Fruit fly (Drosophila melanogaster) whole organism, prepupa: Measurements from ENCODE around the gene CG14074.

Source experiments
- CG10631 ChIP-seq: fragments of 200-800 bp; sonication (Bioruptor generic); optimal IDR thresholded peaks from 2 replicates; lab custom pipeline; 2016; ENCODE audit warnings: missing biosample characterization, missing genetic modification characterization
- CG10669 ChIP-seq: fragments of 200-800 bp; sonication (Bioruptor generic); optimal IDR thresholded peaks from 3 replicates; lab custom pipeline; 2018; ENCODE audit warnings: missing biosample characterization, mild to moderate bottlenecking, missing genetic modification characterization, moderate library complexity
- CG11762 ChIP-seq: fragments of 200-800 bp; sonication (Bioruptor generic); optimal IDR thresholded peaks from 3 replicates; lab custom pipeline; 2016; ENCODE audit warnings: missing biosample characterization, missing genetic modification characterization; ENCODE audit not compliant: insufficient read depth
- CG15336 ChIP-seq: fragments of 200-800 bp; sonication (Bioruptor generic); IDR thresholded peaks from 2 replicates; pipeline ENCODE4 v1.3.6; 2022; ENCODE audit warnings: missing biosample characterization, missing genetic modification characterization
- CG1621 ChIP-seq: fragments of 200-800 bp; sonication (Bioruptor generic); optimal IDR thresholded peaks from 3 replicates; lab custom pipeline; 2018; ENCODE audit warnings: missing biosample characterization, mild to moderate bottlenecking, missing genetic modification characterization
- CG16779 ChIP-seq: fragments of 200-800 bp; sonication (Bioruptor generic); optimal IDR thresholded peaks from 3 replicates; lab custom pipeline; 2017; ENCODE audit warnings: missing biosample characterization, mild to moderate bottlenecking, missing genetic modification characterization
- CG3032 ChIP-seq: fragments of 200-800 bp; optimal IDR thresholded peaks from 2 replicates; lab custom pipeline; 2019; ENCODE audit warnings: missing biosample characterization, mild to moderate bottlenecking, missing genetic modification characterization, moderate library complexity
- CG3919 ChIP-seq: fragments of 200-800 bp; sonication (Bioruptor generic); optimal IDR thresholded peaks from 3 replicates; lab custom pipeline; 2016; ENCODE audit warnings: missing biosample characterization, missing genetic modification characterization
- CG4318 ChIP-seq: fragments of 200-800 bp; sonication (Bioruptor generic); optimal IDR thresholded peaks from 3 replicates; lab custom pipeline; 2017; ENCODE audit warnings: missing biosample characterization, mild to moderate bottlenecking, missing genetic modification characterization
- CG6276 ChIP-seq: fragments of 200-800 bp; sonication (Bioruptor generic); optimal IDR thresholded peaks from 2 replicates; lab custom pipeline; 2017; ENCODE audit warnings: missing biosample characterization, mild to moderate bottlenecking, missing genetic modification characterization
- CG6792 ChIP-seq: fragments of 200-800 bp; sonication (Bioruptor generic); optimal IDR thresholded peaks from 3 replicates; lab custom pipeline; 2016; ENCODE audit warnings: missing biosample characterization, missing genetic modification characterization
- CG6808 ChIP-seq: fragments of 200-800 bp; sonication (Bioruptor generic); optimal IDR thresholded peaks from 3 replicates; lab custom pipeline; 2017; ENCODE audit warnings: missing biosample characterization, missing genetic modification characterization, mild to moderate bottlenecking, moderate library complexity, missing genetic modification reagents
- CG6854 ChIP-seq: fragments of 200-800 bp; sonication (Bioruptor generic); optimal IDR thresholded peaks from 2 replicates; lab custom pipeline; 2017; ENCODE audit warnings: missing biosample characterization, mild to moderate bottlenecking, missing genetic modification characterization
- CG8119 ChIP-seq: fragments of 200-800 bp; sonication (Bioruptor generic); IDR thresholded peaks from 3 replicates; pipeline ENCODE4 v1.3.6; 2022; ENCODE audit warnings: missing biosample characterization, missing genetic modification characterization
- CG8319 ChIP-seq: fragments of 200-800 bp; sonication (Bioruptor generic); optimal IDR thresholded peaks from 3 replicates; lab custom pipeline; 2016; ENCODE audit warnings: missing biosample characterization, missing genetic modification characterization
- CG8632 ChIP-seq: fragments of 200-800 bp; sonication (Bioruptor generic); optimal IDR thresholded peaks from 3 replicates; lab custom pipeline; 2016; ENCODE audit warnings: missing biosample characterization, missing genetic modification characterization
- CG9139 ChIP-seq: fragments of 200-800 bp; sonication (Bioruptor generic); optimal IDR thresholded peaks from 3 replicates; lab custom pipeline; 2017; ENCODE audit warnings: missing biosample characterization, mild to moderate bottlenecking, missing genetic modification characterization
- Eip75B ChIP-seq: fragments of 200-800 bp; sonication (Bioruptor generic); optimal IDR thresholded peaks from 3 replicates; lab custom pipeline; 2016; ENCODE audit warnings: missing biosample characterization, missing genetic modification characterization
- Eip78C ChIP-seq: fragments of 200-800 bp; sonication (Bioruptor generic); peaks from one replicate; lab custom pipeline; 2016; ENCODE audit warnings: missing biosample characterization, missing genetic modification characterization
- Eip93F ChIP-seq: fragments of 200-800 bp; sonication (Bioruptor generic); optimal IDR thresholded peaks from 2 replicates; lab custom pipeline; 2016; ENCODE audit warnings: missing biosample characterization, mild to moderate bottlenecking, missing genetic modification characterization
- Ets96B ChIP-seq: fragments of 200-800 bp; optimal IDR thresholded peaks from 2 replicates; lab custom pipeline; 2019; ENCODE audit warnings: missing biosample characterization, mild to moderate bottlenecking, missing genetic modification characterization, moderate library complexity
- Hr38 ChIP-seq: sonication (Bioruptor generic); optimal IDR thresholded peaks from 2 replicates; lab custom pipeline; 2016; ENCODE audit warnings: missing biosample characterization, missing genetic modification characterization
- Hr39 ChIP-seq: fragments of 200-800 bp; sonication (Bioruptor generic); optimal IDR thresholded peaks from 2 replicates; lab custom pipeline; 2016; ENCODE audit warnings: missing biosample characterization, missing genetic modification characterization
- Lpt ChIP-seq: fragments of 200-800 bp; sonication (Bioruptor generic); optimal IDR thresholded peaks from 3 replicates; lab custom pipeline; 2016; ENCODE audit warnings: missing biosample characterization, missing genetic modification characterization
- Smox ChIP-seq: fragments of 200-800 bp; sonication (Bioruptor generic); optimal IDR thresholded peaks from 3 replicates; lab custom pipeline; 2016; ENCODE audit warnings: missing biosample characterization, missing genetic modification characterization
- achi ChIP-seq: fragments of 200-800 bp; sonication (Bioruptor generic); optimal IDR thresholded peaks from 3 replicates; lab custom pipeline; 2016; ENCODE audit warnings: missing biosample characterization, missing genetic modification characterization
- cyc ChIP-seq: fragments of 200-800 bp; sonication (Bioruptor generic); optimal IDR thresholded peaks from 3 replicates; lab custom pipeline; 2016; ENCODE audit warnings: missing biosample characterization, missing genetic modification characterization
- dac ChIP-seq: fragments of 200-800 bp; sonication (Bioruptor generic); optimal IDR thresholded peaks from 2 replicates; lab custom pipeline; 2017; ENCODE audit warnings: missing biosample characterization, mild to moderate bottlenecking, missing genetic modification characterization
- dsx ChIP-seq: fragments of 200-800 bp; optimal IDR thresholded peaks from 3 replicates; lab custom pipeline; 2019; ENCODE audit warnings: missing biosample characterization, mild to moderate bottlenecking, missing genetic modification characterization, moderate library complexity; ENCODE audit not compliant: poor library complexity, severe bottlenecking
- esn ChIP-seq: fragments of 200-800 bp; sonication (Bioruptor generic); optimal IDR thresholded peaks from 2 replicates; lab custom pipeline; 2016; ENCODE audit warnings: missing biosample characterization, mild to moderate bottlenecking, missing genetic modification characterization, moderate library complexity
- fd59A ChIP-seq: fragments of 200-800 bp; sonication (Bioruptor generic); optimal IDR thresholded peaks from 2 replicates; lab custom pipeline; 2017; ENCODE audit warnings: missing biosample characterization, mild to moderate bottlenecking, missing genetic modification characterization, missing genetic modification reagents
- fd85E ChIP-seq: fragments of 200-800 bp; sonication (Bioruptor generic); optimal IDR thresholded peaks from 3 replicates; lab custom pipeline; 2016; ENCODE audit warnings: missing biosample characterization, missing genetic modification characterization
- fkh ChIP-seq: fragments of 200-800 bp; sonication (Bioruptor generic); optimal IDR thresholded peaks from 3 replicates; lab custom pipeline; 2017; ENCODE audit warnings: missing biosample characterization, mild to moderate bottlenecking, missing genetic modification characterization, moderate library complexity
- lz ChIP-seq: fragments of 200-800 bp; sonication (Bioruptor generic); optimal IDR thresholded peaks from 3 replicates; lab custom pipeline; 2016; ENCODE audit warnings: missing biosample characterization, missing genetic modification characterization
- pdm3 ChIP-seq: fragments of 200-800 bp; sonication (Bioruptor generic); optimal IDR thresholded peaks from 3 replicates; lab custom pipeline; 2016; ENCODE audit warnings: missing biosample characterization, missing genetic modification characterization
- spab ChIP-seq: fragments of 200-800 bp; sonication (Bioruptor generic); optimal IDR thresholded peaks from 2 replicates; lab custom pipeline; 2017; ENCODE audit warnings: missing biosample characterization, mild to moderate bottlenecking, missing genetic modification characterization, missing genetic modification reagents
- ss ChIP-seq, 2 experiments: fragments of 200-800 bp; sonication (Bioruptor generic); optimal IDR thresholded peaks; 2 replicates in 1 of 2; 3 replicates in 1 of 2; lab custom pipeline; 2017 to 2018; ENCODE audit warnings: mild to moderate bottlenecking in 2 of 2, missing biosample characterization in 2 of 2, missing genetic modification characterization in 2 of 2, moderate library complexity in 1 of 2
- svp ChIP-seq: fragments of 200-800 bp; sonication (Bioruptor generic); peaks from one replicate; lab custom pipeline; 2016; ENCODE audit warnings: missing biosample characterization, missing genetic modification characterization
- vri ChIP-seq: fragments of 200-800 bp; sonication (Bioruptor generic); optimal IDR thresholded peaks from 3 replicates; lab custom pipeline; 2016; ENCODE audit warnings: missing biosample characterization, mild to moderate bottlenecking, missing genetic modification characterization

Gene CG14074

DNA sequence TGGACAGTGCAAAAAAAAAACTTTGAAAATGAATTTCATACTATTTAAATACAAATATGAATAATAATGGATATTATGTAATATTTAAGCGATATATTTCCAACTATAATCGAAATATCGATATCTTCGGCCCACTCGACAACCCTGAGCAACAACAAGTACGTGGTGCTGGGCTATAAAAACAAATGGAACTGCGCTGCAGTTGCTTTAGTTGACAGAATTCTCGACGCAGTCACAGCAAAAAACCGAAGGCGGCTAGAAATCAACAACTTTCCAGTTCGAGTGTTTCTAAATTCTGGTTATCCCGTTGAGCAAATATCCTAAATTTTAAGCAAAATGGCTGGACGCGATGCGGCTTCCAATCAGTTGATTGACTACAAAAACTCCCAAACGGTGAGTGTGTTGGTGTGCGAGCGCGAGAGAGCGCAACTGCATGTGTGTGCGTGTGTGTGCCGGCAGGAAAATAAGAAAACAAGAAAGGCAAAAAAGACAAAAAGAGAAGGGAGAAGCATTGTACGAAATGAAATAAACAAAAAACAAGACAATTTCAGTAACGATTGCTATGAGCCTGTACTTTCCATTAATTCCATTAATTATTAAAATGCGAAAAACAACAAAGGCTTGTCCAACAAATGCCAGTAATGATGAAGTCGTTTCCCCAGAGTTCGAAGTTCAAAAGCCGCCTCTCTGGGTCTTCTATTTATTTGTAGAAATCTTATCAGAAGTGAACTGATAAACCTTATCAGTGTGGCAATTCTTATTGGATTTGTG, 43.4 kb upstream of the CG14074 start, which contains the start of gene Cat (continued):
- TF ChIP-seq CG8632 (GFP tag; lab: Kevin White, UChicago) (peak; percentile 98), Ets96B (tag; lab: Kevin White, UChicago) (peak; percentile 99), CG9139 (GFP tag; lab: Kevin White, UChicago) (peak; percentile 100), dac (GFP tag; lab: Kevin White, UChicago) (peak; percentile 95), Eip75B (GFP tag; lab: Kevin White, UChicago) (peak; percentile 97), dsx (GFP tag; lab: Kevin White, UChicago) (peak; percentile 99), spab (peak; percentile 100), Eip93F (GFP tag; lab: Kevin White, UChicago) (peak; percentile 92), CG8319 (peak; percentile 97)

dm6 chr3L:18823221-18823514, 42.9 kb upstream of the CG14074 start:
- TF ChIP-seq cyc (no peak), CG9139 (GFP tag; lab: Kevin White, UChicago) (no peak), CG6792 (GFP tag; lab: Kevin White, UChicago) (no peak), CG4318 (GFP tag; lab: Kevin White, UChicago) (no peak), esn (GFP tag; lab: Kevin White, UChicago) (no peak), pdm3 (no peak), CG11762 (GFP tag; lab: Kevin White, UChicago) (no peak), fkh (GFP tag; lab: Kevin White, UChicago) (no peak), lz (GFP tag; lab: Kevin White, UChicago) (no peak), Eip93F (GFP tag; lab: Kevin White, UChicago) (no peak), dac (GFP tag; lab: Kevin White, UChicago) (no peak), CG6854 (GFP tag; lab: Kevin White, UChicago) (no peak), Smox (GFP tag; lab: Kevin White, UChicago) (no peak), Lpt (no peak), CG3919 (GFP tag; lab: Kevin White, UChicago) (no peak), CG1621 (tag; lab: Kevin White, UChicago) (no peak), CG10669 (no peak), svp (no peak), Hr39 (no peak)

- TF ChIP-seq dsx (GFP tag; lab: Kevin White, UChicago) (peak; percentile 5), CG4318 (GFP tag; lab: Kevin White, UChicago) (no peak), Lpt (peak; percentile 8), CG15336 (peak; percentile 19; the same call in 1 of the 2 replicates), Eip78C (peak; percentile 18)
These were observed 42.0 kb upstream of the CG14074 start for dm6 chr3L:18823870-18824561.

- TF ChIP-seq CG3032 (no peak), pdm3 (no peak), achi (GFP tag; lab: Kevin White, UChicago) (no peak), CG8119 (GFP tag; lab: Robert Waterston, UW) (no peak), cyc (no peak), CG16779 (no peak), CG6808 (GFP tag; lab: Kevin White, UChicago) (no peak), Eip78C (peak; percentile 44), ss (GFP tag; optimal IDR thresholded peaks at IDR 0.05; lab: Kevin White, UChicago) (peak in 1 of 2 experiments; percentile 38), fd85E (GFP tag; lab: Kevin White, UChicago) (no peak), vri (GFP tag; lab: Kevin White, UChicago) (peak; percentile 32), CG6276 (GFP tag; lab: Kevin White, UChicago) (peak; percentile 29), CG9139 (GFP tag; lab: Kevin White, UChicago) (peak; percentile 25), fd59A (no peak), CG10631 (no peak), Ets96B (tag; lab: Kevin White, UChicago) (no peak), Smox (GFP tag; lab: Kevin White, UChicago) (no peak), CG6792 (GFP tag; lab: Kevin White, UChicago) (no peak), Eip75B (GFP tag; lab: Kevin White, UChicago) (no peak), svp (peak; percentile 88), Hr38 (no peak)
- TF ChIP-seq, all 60 proteins: peak for 6
These were observed 41.2 kb upstream of the CG14074 start for dm6 chr3L:18824851-18825250.
